Worm (Caenorhabditis elegans) whole organism, late embryonic: ENCODE results near the gene rpac-19.

ENCODE experiments used
- C38D4.7 ChIP-seq: fragments of 200-800 bp; sonication (Bioruptor generic); optimal IDR thresholded peaks from 2 replicates; lab custom pipeline; 2018; ENCODE audit warnings: mild to moderate bottlenecking, missing genetic modification characterization, moderate library complexity, missing compliant biosample characterization
- elt-2 ChIP-seq: sonication (generic microtip); optimal IDR thresholded peaks from 2 replicates; lab custom pipeline; 2016; ENCODE audit warnings: missing genetic modification reagents, missing genetic modification characterization, missing compliant biosample characterization
- hlh-30 ChIP-seq: sonication (generic microtip); optimal IDR thresholded peaks from 2 replicates; lab custom pipeline; 2017; ENCODE audit warnings: antibody characterized with exemption, missing genetic modification characterization, missing compliant biosample characterization; ENCODE audit not compliant: insufficient read depth

rpac-19 gene

ce11 chrIII:9582240-9582639, 47.4 kb downstream of the rpac-19 start, which contains the start of gene C48B4.3:
C48B4.3 (minus strand) TSS chrIII:9582388.
- TF ChIP-seq elt-2 (tag; lab: Kevin White, UChicago) (peak; percentile 16), C38D4.7 (GFP tag; lab: Kevin White, UChicago) (no peak)

- peak; percentile 84 for TF ChIP-seq hlh-30
- no peak for TF ChIP-seq elt-2 (tag; lab: Kevin White, UChicago)
- TF ChIP-seq, all 69 proteins: peak for 1
Observed at ce11 chrIII:9580039-9580891, 49.4 kb downstream of the rpac-19 start, which contains the start of gene ced-7. ced-7 (minus strand) TSS chrIII:9580089.
